Fruit fly (Drosophila melanogaster) whole organism, embryonic: Measurements from ENCODE around the gene kek6.

Experiments
- Awh ChIP-seq: fragments of 200-800 bp; sonication (Bioruptor generic); IDR thresholded peaks from 2 replicates; pipeline ENCODE4, ENCODE4 v1.3.6; 2022; ENCODE audit warnings: missing biosample characterization, missing genetic modification characterization
- Bgb ChIP-seq: fragments of 200-800 bp; sonication (Bioruptor generic); IDR thresholded peaks from 2 replicates; pipeline ENCODE4 v1.3.6; 2022; ENCODE audit warnings: missing biosample characterization, missing genetic modification characterization; ENCODE audit not compliant: partially characterized antibody
- CG11504 ChIP-seq: fragments of 200-800 bp; sonication (Bioruptor generic); optimal IDR thresholded peaks from 3 replicates; lab custom pipeline; 2019; ENCODE audit warnings: missing biosample characterization, mild to moderate bottlenecking, missing genetic modification characterization, moderate library complexity
- CG11695 ChIP-seq: fragments of 200-800 bp; sonication (Bioruptor generic); IDR thresholded peaks from 3 replicates; pipeline ENCODE4 v1.3.6; 2022; ENCODE audit warnings: missing biosample characterization, missing genetic modification characterization
- CG12236 ChIP-seq: fragments of 200-800 bp; sonication (Bioruptor generic); optimal IDR thresholded peaks from 2 replicates; lab custom pipeline; 2016; ENCODE audit warnings: missing biosample characterization, missing genetic modification characterization
- CG12659 ChIP-seq: fragments of 200-800 bp; sonication (Bioruptor generic); optimal IDR thresholded peaks from 3 replicates; lab custom pipeline; 2017; ENCODE audit warnings: mild to moderate bottlenecking, missing biosample characterization, missing genetic modification reagents, missing genetic modification characterization
- CG13775 ChIP-seq: fragments of 200-800 bp; sonication (Bioruptor generic); optimal IDR thresholded peaks from 3 replicates; lab custom pipeline; 2017; ENCODE audit warnings: missing biosample characterization, mild to moderate bottlenecking, missing genetic modification characterization
- CG14441 ChIP-seq: fragments of 200-800 bp; sonication (Bioruptor generic); IDR thresholded peaks from 2 replicates; pipeline ENCODE4 v1.3.6; 2022; ENCODE audit warnings: missing biosample characterization, missing genetic modification characterization
- CG15514 ChIP-seq: fragments of 200-800 bp; sonication (Bioruptor generic); optimal IDR thresholded peaks from 3 replicates; lab custom pipeline; 2017; ENCODE audit warnings: missing biosample characterization, missing genetic modification characterization, mild to moderate bottlenecking, moderate library complexity, missing genetic modification reagents
- CG16813 ChIP-seq: fragments of 200-800 bp; sonication (Bioruptor generic); IDR thresholded peaks from 3 replicates; pipeline ENCODE4 v1.3.6; 2022; ENCODE audit warnings: missing biosample characterization, missing genetic modification characterization; ENCODE audit not compliant: partially characterized antibody
- CG18476 ChIP-seq: fragments of 200-800 bp; sonication (Bioruptor generic); optimal IDR thresholded peaks from 2 replicates; lab custom pipeline; 2016; ENCODE audit warnings: missing biosample characterization, mild to moderate bottlenecking, missing genetic modification characterization
- CG32767 ChIP-seq: fragments of 200-800 bp; sonication (Bioruptor generic); IDR thresholded peaks from 2 replicates; pipeline ENCODE4 v1.3.6; 2022; ENCODE audit warnings: missing biosample characterization, missing genetic modification characterization
- CG3407 ChIP-seq: fragments of 200-800 bp; sonication (Bioruptor generic); optimal IDR thresholded peaks from 2 replicates; lab custom pipeline; 2018; ENCODE audit warnings: missing biosample characterization, mild to moderate bottlenecking, missing genetic modification characterization
- CG3726 ChIP-seq: fragments of 200-800 bp; sonication (Bioruptor generic); IDR thresholded peaks from 3 replicates; pipeline ENCODE4, ENCODE4 v1.3.6; 2022; ENCODE audit warnings: missing biosample characterization, missing genetic modification characterization
- CG4328 ChIP-seq: fragments of 200-800 bp; sonication (Bioruptor generic); optimal IDR thresholded peaks from 3 replicates; lab custom pipeline; 2017; ENCODE audit warnings: missing biosample characterization, missing genetic modification reagents, missing genetic modification characterization
- CG4617 ChIP-seq: fragments of 200-800 bp; sonication (Bioruptor generic); optimal IDR thresholded peaks from 3 replicates; lab custom pipeline; 2016; ENCODE audit warnings: missing biosample characterization, missing genetic modification characterization, borderline replicate concordance
- CG4820 ChIP-seq: fragments of 200-800 bp; sonication (Bioruptor generic); optimal IDR thresholded peaks from 3 replicates; lab custom pipeline; 2016; ENCODE audit warnings: missing biosample characterization, missing genetic modification characterization
- CG6791 ChIP-seq: fragments of 200-800 bp; sonication (Bioruptor generic); IDR thresholded peaks from 3 replicates; pipeline ENCODE4 v1.3.6; 2022; ENCODE audit warnings: missing biosample characterization, missing genetic modification characterization; ENCODE audit not compliant: partially characterized antibody
- CG8089 ChIP-seq: fragments of 200-800 bp; sonication (Bioruptor generic); optimal IDR thresholded peaks from 3 replicates; lab custom pipeline; 2016; ENCODE audit warnings: missing biosample characterization, missing genetic modification characterization
- CG8281 ChIP-seq: fragments of 200-800 bp; sonication (Bioruptor generic); optimal IDR thresholded peaks from 2 replicates; lab custom pipeline; 2018; ENCODE audit warnings: missing biosample characterization, mild to moderate bottlenecking, missing genetic modification characterization, moderate library complexity
- CG8290 ChIP-seq, 3 experiments: fragments of 200-800 bp; sonication (Bioruptor generic); optimal IDR thresholded peaks; 2 replicates each; lab custom pipeline; 2016 to 2019; ENCODE audit warnings: missing biosample characterization in 3 of 3, missing genetic modification characterization in 3 of 3, mild to moderate bottlenecking in 2 of 3, moderate library complexity in 1 of 3
- CG8359 ChIP-seq: fragments of 200-800 bp; sonication (Bioruptor generic); optimal IDR thresholded peaks from 2 replicates; lab custom pipeline; 2017; ENCODE audit warnings: missing biosample characterization, mild to moderate bottlenecking, missing genetic modification characterization, borderline replicate concordance
- CG9215 ChIP-seq: fragments of 200-800 bp; sonication (Bioruptor generic); IDR thresholded peaks from 2 replicates; pipeline ENCODE4 v1.3.6; 2022; ENCODE audit warnings: missing biosample characterization, missing genetic modification characterization
- CrebB ChIP-seq: fragments of 200-800 bp; sonication (Bioruptor generic); optimal IDR thresholded peaks from 3 replicates; lab custom pipeline; 2018; ENCODE audit warnings: missing biosample characterization, mild to moderate bottlenecking, missing genetic modification characterization
- D ChIP-seq, 2 experiments: fragments of 200-800 bp in 1 of 2; fragments of >200 bp in 1 of 2; sonication (Bioruptor generic) in 1 of 2; optimal IDR thresholded peaks; 2 replicates in 1 of 2; 3 replicates in 1 of 2; lab custom pipeline; 2017; ENCODE audit warnings: mild to moderate bottlenecking in 1 of 2, missing biosample characterization in 1 of 2, missing genetic modification characterization in 1 of 2, missing genetic modification reagents in 1 of 2
- Dad ChIP-seq: fragments of 200-800 bp; sonication (Bioruptor generic); optimal IDR thresholded peaks from 3 replicates; lab custom pipeline; 2016; ENCODE audit warnings: missing biosample characterization, missing genetic modification characterization
- HmgD ChIP-seq: fragments of 200-800 bp; sonication (Bioruptor generic); optimal IDR thresholded peaks from 3 replicates; lab custom pipeline; 2016; ENCODE audit warnings: missing biosample characterization, missing genetic modification characterization
- Hr51 ChIP-seq, 2 experiments: fragments of 200-800 bp; sonication (Bioruptor generic); optimal IDR thresholded peaks; 2 replicates in 1 of 2; 3 replicates in 1 of 2; lab custom pipeline; 2016 to 2018; ENCODE audit warnings: missing biosample characterization in 2 of 2, missing genetic modification characterization in 2 of 2, mild to moderate bottlenecking in 1 of 2, moderate library complexity in 1 of 2
- Mad ChIP-seq: fragments of 200-800 bp; sonication (Bioruptor generic); optimal IDR thresholded peaks from 2 replicates; lab custom pipeline; 2016; ENCODE audit warnings: missing biosample characterization, missing genetic modification characterization
- Max ChIP-seq: fragments of 200-800 bp; sonication (Bioruptor generic); optimal IDR thresholded peaks from 2 replicates; lab custom pipeline; 2016; ENCODE audit warnings: missing biosample characterization, mild to moderate bottlenecking, missing genetic modification characterization
- NC2α ChIP-seq: fragments of 200-800 bp; sonication (Bioruptor generic); optimal IDR thresholded peaks from 2 replicates; lab custom pipeline; 2016; ENCODE audit warnings: missing biosample characterization, missing genetic modification characterization
- NK7.1 ChIP-seq: fragments of 200-800 bp; sonication (Bioruptor generic); optimal IDR thresholded peaks from 3 replicates; lab custom pipeline; 2016; ENCODE audit warnings: missing biosample characterization, missing genetic modification characterization
- NfI ChIP-seq: fragments of 200-800 bp; sonication (Bioruptor generic); optimal IDR thresholded peaks from 3 replicates; lab custom pipeline; 2018; ENCODE audit warnings: missing biosample characterization, mild to moderate bottlenecking, missing genetic modification characterization, moderate library complexity
- PHDP ChIP-seq: fragments of 200-800 bp; sonication (Bioruptor generic); optimal IDR thresholded peaks from 3 replicates; lab custom pipeline; 2018; ENCODE audit warnings: missing biosample characterization, mild to moderate bottlenecking, missing genetic modification characterization, moderate library complexity
- Ptx1 ChIP-seq: fragments of 200-800 bp; sonication (Bioruptor generic); IDR thresholded peaks from 2 replicates; pipeline ENCODE4 v1.3.6; 2022; ENCODE audit warnings: missing biosample characterization, missing genetic modification characterization
- Vsx1 ChIP-seq: fragments of 200-800 bp; sonication (Bioruptor generic); optimal IDR thresholded peaks from 2 replicates; lab custom pipeline; 2017; ENCODE audit warnings: missing biosample characterization, mild to moderate bottlenecking, missing genetic modification characterization, missing genetic modification reagents
- ac ChIP-seq: fragments of 200-800 bp; sonication (Bioruptor generic); optimal IDR thresholded peaks from 3 replicates; lab custom pipeline; 2017; ENCODE audit warnings: missing biosample characterization, mild to moderate bottlenecking, missing genetic modification characterization
- ap ChIP-seq: fragments of 200-800 bp; sonication (Bioruptor generic); IDR thresholded peaks from 2 replicates; pipeline ENCODE4 v1.3.6; 2022; ENCODE audit warnings: missing biosample characterization, missing genetic modification characterization
- az2 ChIP-seq: fragments of 200-800 bp; sonication (Bioruptor generic); optimal IDR thresholded peaks from 3 replicates; lab custom pipeline; 2016; ENCODE audit warnings: missing biosample characterization, missing genetic modification characterization
- cato ChIP-seq: fragments of 200-800 bp; sonication (Bioruptor generic); optimal IDR thresholded peaks from 2 replicates; lab custom pipeline; 2016; ENCODE audit warnings: missing biosample characterization, missing genetic modification characterization, borderline replicate concordance
- crc ChIP-seq: fragments of 200-800 bp; sonication (Bioruptor generic); optimal IDR thresholded peaks from 2 replicates; lab custom pipeline; 2016; ENCODE audit warnings: missing biosample characterization, missing genetic modification characterization
- pita ChIP-seq: fragments of 200-800 bp; sonication (Bioruptor generic); optimal IDR thresholded peaks from 2 replicates; lab custom pipeline; 2017; ENCODE audit warnings: missing biosample characterization, mild to moderate bottlenecking, missing genetic modification characterization
- rib ChIP-seq: fragments of 200-800 bp; sonication (Bioruptor generic); IDR thresholded peaks from 2 replicates; pipeline ENCODE4 v1.3.6; 2022; ENCODE audit warnings: missing biosample characterization, missing genetic modification characterization
- ro ChIP-seq: fragments of 200-800 bp; sonication (Bioruptor generic); IDR thresholded peaks from 2 replicates; pipeline ENCODE4 v1.3.6; 2022; ENCODE audit warnings: missing biosample characterization, missing genetic modification characterization
- run ChIP-seq: fragments of 200-800 bp; sonication (Bioruptor generic); optimal IDR thresholded peaks from 3 replicates; lab custom pipeline; 2018; ENCODE audit warnings: missing biosample characterization, mild to moderate bottlenecking, missing genetic modification characterization
- sens-2 ChIP-seq: fragments of 200-800 bp; sonication (Bioruptor generic); IDR thresholded peaks from 2 replicates; pipeline ENCODE4 v1.3.6; 2022; ENCODE audit warnings: missing biosample characterization, missing genetic modification characterization
- seq ChIP-seq: fragments of 200-800 bp; sonication (Bioruptor generic); IDR thresholded peaks from 2 replicates; pipeline ENCODE4 v1.3.6; 2022; ENCODE audit warnings: missing biosample characterization, missing genetic modification characterization
- sim ChIP-seq: fragments of 200-800 bp; sonication (Bioruptor generic); IDR thresholded peaks from 2 replicates; pipeline ENCODE4 v1.3.6; 2022; ENCODE audit warnings: missing biosample characterization, missing genetic modification characterization
- unpg ChIP-seq: fragments of 200-800 bp; sonication (Bioruptor generic); optimal IDR thresholded peaks from 3 replicates; lab custom pipeline; 2018; ENCODE audit warnings: missing biosample characterization, mild to moderate bottlenecking, missing genetic modification characterization, moderate library complexity

Gene kek6

DNA sequence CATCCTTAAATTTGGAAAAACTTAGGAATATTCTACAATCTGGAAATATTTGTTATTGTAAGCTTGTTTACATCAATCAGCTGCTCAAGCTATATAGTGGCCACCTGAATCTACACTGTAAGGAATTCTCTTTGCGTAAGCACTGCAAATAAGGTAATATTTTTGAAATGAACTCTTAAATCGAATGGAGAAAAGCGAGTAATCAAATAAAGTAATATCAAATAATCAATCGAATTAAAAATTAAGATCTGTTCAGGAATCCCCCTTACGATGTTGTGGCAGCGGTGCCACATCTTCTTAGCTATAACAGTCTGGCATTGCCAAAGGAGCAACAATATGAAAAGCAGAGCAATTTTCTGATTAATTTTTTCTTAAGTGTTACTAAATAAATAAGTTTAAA is 5.9 kb upstream of the kek6 start, which contains the start of the genes Mnat9 and CG1792 (continued):
- TF ChIP-seq seq (GFP tag; lab: Robert Waterston, UW) = peak; percentile 98
- TF ChIP-seq Mad (GFP tag; lab: Kevin White, UChicago) = peak; percentile 96
- TF ChIP-seq NC2α = peak; percentile 96
- TF ChIP-seq CG8089 (GFP tag; lab: Kevin White, UChicago) = peak; percentile 97
- peak; percentile 95 for TF ChIP-seq CG3407 (GFP tag; lab: Kevin White, UChicago)
- TF ChIP-seq CG6791 = no peak
- TF ChIP-seq rib (GFP tag; lab: Robert Waterston, UW) = peak; percentile 99
- TF ChIP-seq ac (GFP tag; lab: Kevin White, UChicago) = peak; percentile 78
- TF ChIP-seq Vsx1 = peak; percentile 88
- peak; percentile 100 for TF ChIP-seq CG14441 (GFP tag; lab: Robert Waterston, UW)
- TF ChIP-seq ro (GFP tag; lab: Robert Waterston, UW) = peak; percentile 98
- TF ChIP-seq CG9215 (GFP tag; lab: Robert Waterston, UW) = peak; percentile 96
- peak; percentile 98 for TF ChIP-seq CG32767
- TF ChIP-seq az2 (GFP tag; lab: Kevin White, UChicago) = peak; percentile 99
- peak; percentile 97 for TF ChIP-seq CrebB (tag; lab: Kevin White, UChicago)
- TF ChIP-seq Hr51 (GFP tag; optimal IDR thresholded peaks at IDR 0.05; lab: Kevin White, UChicago) = peak; percentile 98
- peak; percentile 99 for TF ChIP-seq CG13775
- TF ChIP-seq unpg = peak; percentile 98
- TF ChIP-seq NfI (GFP tag; lab: Kevin White, UChicago) = peak; percentile 99
- peak; percentile 95 for TF ChIP-seq CG15514
- peak; percentile 98 for TF ChIP-seq CG12236 (GFP tag; lab: Kevin White, UChicago)
- TF ChIP-seq NK7.1 (GFP tag; lab: Kevin White, UChicago) = peak; percentile 96
- TF ChIP-seq pita (GFP tag; lab: Kevin White, UChicago) = no peak
- peak; percentile 99 for TF ChIP-seq Awh
- peak; percentile 84 for TF ChIP-seq CG8359 (GFP tag; lab: Kevin White, UChicago)
- peak; percentile 100 for TF ChIP-seq Ptx1 (GFP tag; lab: Robert Waterston, UW)
- TF ChIP-seq Bgb (GFP tag; lab: Robert Waterston, UW) = no peak
- peak; percentile 91 for TF ChIP-seq run
- TF ChIP-seq CG12659 = peak; percentile 99
- peak; percentile 97 for TF ChIP-seq crc (GFP tag; lab: Kevin White, UChicago)
- peak; percentile 89 for TF ChIP-seq CG4328 (GFP tag; lab: Kevin White, UChicago)
- TF ChIP-seq PHDP (tag; lab: Kevin White, UChicago) = peak; percentile 98
- peak; percentile 99 for TF ChIP-seq sens-2 (GFP tag; lab: Robert Waterston, UW)
- peak; percentile 97 for TF ChIP-seq CG11504 (tag; lab: Kevin White, UChicago)
- TF ChIP-seq CG4820 = peak; percentile 98
- TF ChIP-seq Dad (GFP tag; lab: Kevin White, UChicago) = peak; percentile 98
- no peak for TF ChIP-seq D (optimal IDR thresholded peaks at IDR 0.05; lab: Kevin White, UChicago)
- peak; percentile 96 for TF ChIP-seq D (GFP tag; optimal IDR thresholded peaks at IDR 0.05; lab: Kevin White, UChicago)
- TF ChIP-seq CG18476 (GFP tag; lab: Kevin White, UChicago) = peak; percentile 99
- TF ChIP-seq CG8290 (GFP tag; optimal IDR thresholded peaks at IDR 0.05; lab: Kevin White, UChicago) = peak; percentile 95
- peak; percentile 83 to 100 for TF ChIP-seq CG8290 (tag; optimal IDR thresholded peaks at IDR 0.05; lab: Kevin White, UChicago)
- peak; percentile 89 for TF ChIP-seq CG8281
- peak; percentile 97 for TF ChIP-seq sim (GFP tag; lab: Robert Waterston, UW)
- TF ChIP-seq Max (GFP tag; lab: Kevin White, UChicago) = peak; percentile 99
- TF ChIP-seq HmgD (GFP tag; lab: Kevin White, UChicago) = peak; percentile 98
- peak; percentile 99 for TF ChIP-seq CG4617
- peak; percentile 98 for TF ChIP-seq CG11695 (GFP tag; lab: Robert Waterston, UW)
- TF ChIP-seq CG3726 (GFP tag; lab: Robert Waterston, UW) = peak; percentile 99
- TF ChIP-seq cato = peak; percentile 98
- peak; percentile 44; the same call in 2 of the 3 replicates for TF ChIP-seq CG16813 (GFP tag; lab: Robert Waterston, UW)
- TF ChIP-seq ap (GFP tag; lab: Robert Waterston, UW) = peak; percentile 99
